Fruit fly (Drosophila melanogaster) Kc167 (cell line): Measurements from ENCODE around the gene CG15406.

Source experiments
- Sin3A ChIP-seq: fragments of >200 bp; optimal IDR thresholded peaks from 2 replicates; lab custom pipeline; 2018; ENCODE audit warnings: missing external identifiers
- h ChIP-seq: fragments of >200 bp; optimal IDR thresholded peaks from 3 replicates; lab custom pipeline; 2018; ENCODE audit warnings: missing external identifiers
- psq ChIP-seq: fragments of >200 bp; optimal IDR thresholded peaks from 2 replicates; lab custom pipeline; 2017; ENCODE audit warnings: missing external identifiers
- ttk ChIP-seq: sonication (Bioruptor generic); optimal IDR thresholded peaks from 2 replicates; lab custom pipeline; 2017; ENCODE audit warnings: missing external identifiers

DNA sequence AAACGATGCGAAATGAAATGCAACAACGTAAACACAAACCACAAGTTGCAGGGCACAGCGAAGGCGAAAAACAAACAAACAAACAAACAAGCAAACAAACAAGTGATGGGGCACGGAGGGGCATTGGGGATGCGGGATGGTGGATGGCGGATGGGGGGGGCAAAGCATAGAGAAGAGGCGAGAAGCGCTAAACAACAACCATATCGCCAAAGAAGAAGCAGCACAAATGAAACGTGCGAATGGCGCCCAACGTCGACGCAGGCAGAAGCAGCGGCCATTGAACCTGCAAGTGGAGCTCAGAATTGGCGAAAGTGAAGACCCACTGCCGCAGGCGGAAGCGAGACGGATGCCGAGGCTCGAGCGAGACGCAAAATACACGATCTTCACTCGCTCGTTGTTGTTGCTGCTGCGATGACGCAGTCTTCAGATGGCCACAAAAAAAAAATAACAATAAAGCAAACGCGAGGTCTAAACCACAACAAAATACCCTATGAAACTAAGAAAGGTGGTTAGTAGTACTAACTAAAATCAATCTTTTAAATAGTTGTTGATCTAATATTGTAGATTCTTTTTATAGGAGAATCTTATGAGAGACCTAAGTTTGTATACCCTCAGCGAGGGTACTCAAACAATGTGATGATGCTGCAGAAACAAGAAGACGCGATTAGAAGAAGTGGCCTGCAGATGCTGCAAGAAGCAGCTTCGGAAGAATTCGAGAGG, 36.9 kb downstream of the CG15406 start:
- TF ChIP-seq ttk, result no peak
- TF ChIP-seq psq (lab: Kevin White, UChicago), result no peak
- no peak for TF ChIP-seq h (lab: Kevin White, UChicago)
- no peak for TF ChIP-seq Sin3A
